Worm (Caenorhabditis elegans): Measurements from ENCODE around the gene set-21.

The set-21 gene

DNA sequence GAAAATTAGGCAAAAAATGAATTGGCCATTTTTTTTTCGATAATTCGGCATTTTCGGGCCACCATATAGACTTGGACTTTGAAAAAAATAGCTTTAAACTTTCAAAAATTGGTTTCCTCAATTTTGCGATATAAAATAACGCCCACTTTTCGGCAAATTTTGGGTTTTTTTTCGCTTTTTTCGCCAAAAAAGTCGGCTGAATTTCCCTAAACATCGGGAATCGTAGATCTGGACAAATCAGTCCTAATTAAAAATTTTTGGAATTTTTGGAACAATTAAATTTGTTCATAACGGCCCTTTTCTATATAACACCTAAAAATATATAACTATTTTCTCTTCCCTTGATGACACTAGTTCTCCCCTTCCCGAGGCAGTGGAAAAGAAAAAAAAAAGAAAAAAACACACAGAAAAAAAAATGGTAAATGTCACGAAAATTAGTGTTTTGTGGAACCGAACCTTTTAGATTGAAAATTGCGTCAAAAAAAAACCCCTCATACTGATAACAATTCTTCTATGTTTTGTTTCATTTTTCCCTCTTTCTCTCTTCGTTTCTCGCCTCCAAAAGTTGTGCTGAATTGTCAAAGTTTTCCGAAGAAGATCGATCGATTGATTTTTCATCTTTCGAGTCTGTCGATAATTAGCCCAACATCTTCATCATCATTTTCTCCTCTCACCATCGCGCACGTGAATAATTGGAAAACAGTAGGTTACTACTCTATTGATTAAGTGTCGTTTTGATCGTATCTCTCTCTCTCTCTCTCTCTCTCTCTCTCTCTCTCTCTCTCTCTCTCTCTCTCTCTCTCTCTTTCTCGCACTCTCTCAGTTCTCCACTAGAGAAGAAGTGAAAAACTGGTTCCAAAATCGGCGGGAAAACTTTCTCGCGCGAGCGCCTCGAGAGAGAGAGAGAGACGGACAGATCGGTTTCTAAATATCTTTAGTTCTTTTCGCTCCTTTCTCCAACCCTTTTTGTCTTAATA lies 10.0 kb downstream of the set-21 start, which contains the start of gene Y24D9A.6 (continued):
- peak; percentile 84 for TF ChIP-seq nhr-47 (tag; optimal IDR thresholded peaks at IDR 0.05)
- TF ChIP-seq lin-13 (GFP tag; optimal IDR thresholded peaks at IDR 0.05): peak; percentile 73
- TF ChIP-seq skn-1 (tag; optimal IDR thresholded peaks at IDR 0.05): peak; percentile 57
- TF ChIP-seq pqm-1 (tag; optimal IDR thresholded peaks at IDR 0.05): no peak
- peak; percentile 74 for TF ChIP-seq lin-39 (tag; optimal IDR thresholded peaks at IDR 0.05)
- peak; percentile 84 for TF ChIP-seq nhr-20 (tag; optimal IDR thresholded peaks at IDR 0.05)
- TF ChIP-seq mdl-1 (tag; optimal IDR thresholded peaks at IDR 0.05): peak; percentile 10 to 63
- peak; percentile 42 for TF ChIP-seq jun-1 (tag; optimal IDR thresholded peaks at IDR 0.05)
- TF ChIP-seq ceh-90 (tag; optimal IDR thresholded peaks at IDR 0.05): no peak
- TF ChIP-seq fkh-8 (tag; optimal IDR thresholded peaks at IDR 0.05): no peak
- peak; percentile 58 to 71 for TF ChIP-seq egl-27 (tag; optimal IDR thresholded peaks at IDR 0.05)
- peak; percentile 68 for TF ChIP-seq ztf-4 (tag; optimal IDR thresholded peaks at IDR 0.05)
- TF ChIP-seq aha-1 (tag; optimal IDR thresholded peaks at IDR 0.05): no peak
- TF ChIP-seq ceh-88 (GFP tag; IDR thresholded peaks at IDR 0.05): 0 out of 2 replicates have a peak, but pooled peaks have one; percentile 43
- peak; percentile 20 to 47 (median 37) for TF ChIP-seq ceh-82 (tag; optimal IDR thresholded peaks at IDR 0.05)
- TF ChIP-seq blmp-1 (tag; optimal IDR thresholded peaks at IDR 0.05): peak; percentile 98
- TF ChIP-seq nhr-19 (GFP tag; conservative IDR thresholded peaks at IDR 0.05): peak; percentile 89
- TF ChIP-seq unc-130 (tag; optimal IDR thresholded peaks at IDR 0.05): peak; percentile 17
- TF ChIP-seq hlh-4 (tag; optimal IDR thresholded peaks at IDR 0.05): no peak
- TF ChIP-seq zip-4 (GFP tag; optimal IDR thresholded peaks at IDR 0.05): no peak
- TF ChIP-seq lsy-2 (tag; optimal IDR thresholded peaks at IDR 0.05): peak; percentile 72 to 81
- peak; percentile 63 for TF ChIP-seq snu-23 (GFP tag; optimal IDR thresholded peaks at IDR 0.05)
- peak; percentile 80 for TF ChIP-seq irx-1 (tag; optimal IDR thresholded peaks at IDR 0.05)
- peak; percentile 100 for TF ChIP-seq nhr-85 (tag)
- TF ChIP-seq nhr-84 (tag; optimal IDR thresholded peaks at IDR 0.05): no peak
- TF ChIP-seq Y116A8C.19 (tag; optimal IDR thresholded peaks at IDR 0.05; ENCODE audit: borderline replicate concordance): no peak
- TF ChIP-seq mab-9 (GFP tag; IDR thresholded peaks at IDR 0.05): peak; percentile 59
- TF ChIP-seq rnt-1 (tag; optimal IDR thresholded peaks at IDR 0.05): peak; percentile 49
- TF ChIP-seq tlp-1 (tag; optimal IDR thresholded peaks at IDR 0.05): no peak
- TF ChIP-seq lir-3 (tag; optimal IDR thresholded peaks at IDR 0.05; ENCODE audit: poor library complexity): peak; percentile 16
- no peak for TF ChIP-seq unc-62 (GFP tag; optimal IDR thresholded peaks at IDR 0.05)
- peak; percentile 74 for TF ChIP-seq hpl-2 (GFP tag; optimal IDR thresholded peaks at IDR 0.05)
- no peak for TF ChIP-seq sup-37 (GFP tag; optimal IDR thresholded peaks at IDR 0.05)
- no peak for TF ChIP-seq snpc-4 (tag; optimal IDR thresholded peaks at IDR 0.05)
- TF ChIP-seq nhr-90 (tag; optimal IDR thresholded peaks at IDR 0.05; ENCODE audit: poor library complexity): peak; percentile 94
- no peak for TF ChIP-seq nhr-28 (tag; optimal IDR thresholded peaks at IDR 0.05)
- peak; percentile 73 to 80 for TF ChIP-seq efl-1 (optimal IDR thresholded peaks at IDR 0.05)
- peak; percentile 3 to 92 for TF ChIP-seq efl-1 (GFP tag; optimal IDR thresholded peaks at IDR 0.05 in 1 of 2)
- no peak for TF ChIP-seq C04F5.9 (tag; optimal IDR thresholded peaks at IDR 0.05)
- TF ChIP-seq isw-1 (GFP tag; IDR thresholded peaks at IDR 0.05): no peak
- peak; percentile 100 for TF ChIP-seq grh-1 (GFP tag; IDR thresholded peaks at IDR 0.05)
- TF ChIP-seq ceh-8 (GFP tag; optimal IDR thresholded peaks at IDR 0.05): no peak
- no peak for TF ChIP-seq pag-3 (tag; optimal IDR thresholded peaks at IDR 0.05; ENCODE audit: borderline replicate concordance, insufficient read depth)
- no peak for TF ChIP-seq nhr-76 (tag; optimal IDR thresholded peaks at IDR 0.05)
- TF ChIP-seq ces-1 (GFP tag; optimal IDR thresholded peaks at IDR 0.05): no peak
- peak in 3 of 6 experiments; percentile 69 to 89 (median 76) for TF ChIP-seq elt-3 (tag; optimal IDR thresholded peaks at IDR 0.05)
- no peak for TF ChIP-seq fkh-4 (tag; optimal IDR thresholded peaks at IDR 0.05; ENCODE audit: borderline replicate concordance)
- no peak for TF ChIP-seq nhr-12 (tag; optimal IDR thresholded peaks at IDR 0.05)
- no peak for TF ChIP-seq F16B12.6 (tag; optimal IDR thresholded peaks at IDR 0.05)

Data from whole organism, L1 larva.